Worm (Caenorhabditis elegans): ENCODE measurements around the gene cutl-12.

The cutl-12 gene

ce11 chrII:8634386-8634785 lies at the start of gene cutl-12:
Gene cutl-12, minus strand, starts transcription at chrII:8634486.
- TF ChIP-seq blmp-1 (tag; optimal IDR thresholded peaks at IDR 0.05) (peak; percentile 24), ztf-4 (tag; optimal IDR thresholded peaks at IDR 0.05) (no peak), nhr-90 (tag; optimal IDR thresholded peaks at IDR 0.05; ENCODE audit: poor library complexity) (no peak), lir-3 (tag; optimal IDR thresholded peaks at IDR 0.05; ENCODE audit: poor library complexity) (no peak), fkh-8 (tag; optimal IDR thresholded peaks at IDR 0.05) (no peak), unc-62 (GFP tag; optimal IDR thresholded peaks at IDR 0.05) (no peak), lin-39 (tag; optimal IDR thresholded peaks at IDR 0.05) (no peak)

DNA sequence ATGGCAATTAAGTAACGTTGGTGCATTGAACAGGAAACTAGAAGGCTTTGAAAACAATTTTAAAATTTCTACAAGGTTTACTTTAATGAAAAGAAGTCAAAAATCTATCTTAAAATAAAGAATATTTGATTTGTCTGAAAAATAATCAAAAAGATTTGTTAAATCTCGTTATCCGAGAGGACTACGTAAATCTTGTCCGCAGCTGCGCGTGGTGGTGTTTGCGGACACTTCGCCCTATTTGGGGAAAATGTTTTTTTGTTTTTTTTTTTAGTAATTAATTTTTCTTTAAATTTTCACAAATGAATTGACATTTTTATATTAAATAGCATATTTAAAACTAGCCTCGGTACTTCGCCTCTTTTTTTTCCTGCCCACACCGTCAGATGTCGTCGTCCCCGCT lies 49.6 kb upstream of the cutl-12 start:
- TF ChIP-seq lin-39 (tag; optimal IDR thresholded peaks at IDR 0.05) = peak; percentile 18
- peak; percentile 50 for TF ChIP-seq unc-86 (tag; optimal IDR thresholded peaks at IDR 0.05)
- peak; percentile 76 for TF ChIP-seq mep-1 (tag; optimal IDR thresholded peaks at IDR 0.05)
- no peak for TF ChIP-seq nhr-28 (tag; optimal IDR thresholded peaks at IDR 0.05)
- no peak for TF ChIP-seq hlh-4 (tag; optimal IDR thresholded peaks at IDR 0.05)
- TF ChIP-seq sup-37 (GFP tag; optimal IDR thresholded peaks at IDR 0.05) = no peak
- TF ChIP-seq grh-1 (GFP tag; IDR thresholded peaks at IDR 0.05) = no peak
- TF ChIP-seq dsc-1 (tag; optimal IDR thresholded peaks at IDR 0.05) = peak; percentile 67
- TF ChIP-seq nhr-90 (tag; optimal IDR thresholded peaks at IDR 0.05; ENCODE audit: poor library complexity) = peak; percentile 17
- TF ChIP-seq ces-1 (GFP tag; optimal IDR thresholded peaks at IDR 0.05) = no peak
- TF ChIP-seq swsn-7 (tag; optimal IDR thresholded peaks at IDR 0.05) = peak; percentile 67
- no peak for TF ChIP-seq hlh-17 (GFP tag; optimal IDR thresholded peaks at IDR 0.05; ENCODE audit: borderline replicate concordance)
- TF ChIP-seq ceh-88 (GFP tag; IDR thresholded peaks at IDR 0.05) = peak; percentile 15; the same call in 1 of the 2 replicates
- peak; percentile 33 to 58 (median 50) for TF ChIP-seq dpl-1 (GFP tag; optimal IDR thresholded peaks at IDR 0.05)
- peak; percentile 76 for TF ChIP-seq nhr-71 (tag; optimal IDR thresholded peaks at IDR 0.05)
- peak; percentile 71 for TF ChIP-seq nhr-85 (tag)
- TF ChIP-seq snu-23 (GFP tag; optimal IDR thresholded peaks at IDR 0.05) = peak; percentile 69
- peak; percentile 39 to 57 (median 44) for TF ChIP-seq ceh-82 (tag; optimal IDR thresholded peaks at IDR 0.05)
- peak; percentile 21 for TF ChIP-seq egl-13 (tag; optimal IDR thresholded peaks at IDR 0.05)
- no peak for TF ChIP-seq fkh-10 (GFP tag; optimal IDR thresholded peaks at IDR 0.05)
- TF ChIP-seq xbp-1 (tag; optimal IDR thresholded peaks at IDR 0.05) = peak; percentile 46
- TF ChIP-seq lin-15B (tag; optimal IDR thresholded peaks at IDR 0.05) = peak; percentile 29
- TF ChIP-seq rnt-1 (tag; optimal IDR thresholded peaks at IDR 0.05) = peak; percentile 74
- peak; percentile 69 to 79 for TF ChIP-seq lsy-2 (tag; optimal IDR thresholded peaks at IDR 0.05)
- TF ChIP-seq C16A3.4 (tag; optimal IDR thresholded peaks at IDR 0.05) = peak; percentile 53
- no peak for TF ChIP-seq nhr-77 (tag; optimal IDR thresholded peaks at IDR 0.05)
- TF ChIP-seq fkh-8 (tag; optimal IDR thresholded peaks at IDR 0.05) = peak; percentile 42
- peak; percentile 90 for TF ChIP-seq F16B12.6 (tag; optimal IDR thresholded peaks at IDR 0.05)
- peak; percentile 21; the same call in 1 of the 2 replicates for TF ChIP-seq nhr-19 (GFP tag; conservative IDR thresholded peaks at IDR 0.05)
- no peak for TF ChIP-seq ztf-4 (tag; optimal IDR thresholded peaks at IDR 0.05)
- TF ChIP-seq ztf-11 (tag; optimal IDR thresholded peaks at IDR 0.05) = peak in 1 of 2 experiments; percentile 24
- TF ChIP-seq zip-4 (GFP tag; optimal IDR thresholded peaks at IDR 0.05) = no peak
- TF ChIP-seq C04F5.9 (tag; optimal IDR thresholded peaks at IDR 0.05) = peak; percentile 4
- no peak for TF ChIP-seq elt-3 (tag; optimal IDR thresholded peaks at IDR 0.05)
- no peak for TF ChIP-seq aly-2 (tag; optimal IDR thresholded peaks at IDR 0.05)
- TF ChIP-seq nhr-20 (tag; optimal IDR thresholded peaks at IDR 0.05) = peak; percentile 56
- peak; percentile 41 to 66 for TF ChIP-seq efl-1 (optimal IDR thresholded peaks at IDR 0.05)
- TF ChIP-seq efl-1 (GFP tag; optimal IDR thresholded peaks at IDR 0.05 in 1 of 2) = peak; percentile 59 to 77
- TF ChIP-seq lin-13 (GFP tag; optimal IDR thresholded peaks at IDR 0.05) = peak; percentile 5
- peak; percentile 37 for TF ChIP-seq isw-1 (GFP tag; IDR thresholded peaks at IDR 0.05)
- peak; percentile 1 to 52 for TF ChIP-seq lin-35 (GFP tag; optimal IDR thresholded peaks at IDR 0.05)
- TF ChIP-seq lin-14 (GFP tag; optimal IDR thresholded peaks at IDR 0.05) = peak; percentile 72
- peak; percentile 63 for TF ChIP-seq unc-130 (tag; optimal IDR thresholded peaks at IDR 0.05)
- TF ChIP-seq irx-1 (tag; optimal IDR thresholded peaks at IDR 0.05) = peak; percentile 1

All from whole organism, L1 larva.